Fruit fly (Drosophila melanogaster) whole organism, prepupa: Measurements from ENCODE around the gene CG42789.

ENCODE experiments used
- CG10669 ChIP-seq: fragments of 200-800 bp; sonication (Bioruptor generic); optimal IDR thresholded peaks from 3 replicates; lab custom pipeline; 2018; ENCODE audit warnings: missing biosample characterization, mild to moderate bottlenecking, missing genetic modification characterization, moderate library complexity
- CG11294 ChIP-seq: fragments of 200-800 bp; sonication (Bioruptor generic); IDR thresholded peaks from 2 replicates; pipeline ENCODE4 v1.3.6; 2022; ENCODE audit warnings: missing biosample characterization, missing genetic modification characterization
- CG11762 ChIP-seq: fragments of 200-800 bp; sonication (Bioruptor generic); optimal IDR thresholded peaks from 3 replicates; lab custom pipeline; 2016; ENCODE audit warnings: missing biosample characterization, missing genetic modification characterization; ENCODE audit not compliant: insufficient read depth
- CG11902 ChIP-seq: fragments of 200-800 bp; sonication (Bioruptor generic); optimal IDR thresholded peaks from 3 replicates; lab custom pipeline; 2016; ENCODE audit warnings: missing biosample characterization, missing genetic modification characterization
- CG15336 ChIP-seq: fragments of 200-800 bp; sonication (Bioruptor generic); IDR thresholded peaks from 2 replicates; pipeline ENCODE4 v1.3.6; 2022; ENCODE audit warnings: missing biosample characterization, missing genetic modification characterization
- CG1621 ChIP-seq: fragments of 200-800 bp; sonication (Bioruptor generic); optimal IDR thresholded peaks from 3 replicates; lab custom pipeline; 2018; ENCODE audit warnings: missing biosample characterization, mild to moderate bottlenecking, missing genetic modification characterization
- CG16779 ChIP-seq: fragments of 200-800 bp; sonication (Bioruptor generic); optimal IDR thresholded peaks from 3 replicates; lab custom pipeline; 2017; ENCODE audit warnings: missing biosample characterization, mild to moderate bottlenecking, missing genetic modification characterization
- CG31627 ChIP-seq: fragments of 200-800 bp; sonication (Bioruptor generic); optimal IDR thresholded peaks from 3 replicates; lab custom pipeline; 2016; ENCODE audit warnings: missing biosample characterization, missing genetic modification characterization
- CG32006 ChIP-seq: fragments of 200-800 bp; sonication (Bioruptor generic); optimal IDR thresholded peaks from 3 replicates; lab custom pipeline; 2017; ENCODE audit warnings: missing biosample characterization, mild to moderate bottlenecking, missing genetic modification characterization
- CG34406 ChIP-seq: fragments of 200-800 bp; sonication (Bioruptor generic); optimal IDR thresholded peaks from 3 replicates; lab custom pipeline; 2016; ENCODE audit warnings: missing biosample characterization, missing genetic modification characterization
- CG3919 ChIP-seq: fragments of 200-800 bp; sonication (Bioruptor generic); optimal IDR thresholded peaks from 3 replicates; lab custom pipeline; 2016; ENCODE audit warnings: missing biosample characterization, missing genetic modification characterization
- CG6163 ChIP-seq: fragments of 200-800 bp; sonication (Bioruptor generic); IDR thresholded peaks from 3 replicates; pipeline ENCODE4 v1.3.6; 2022; ENCODE audit warnings: missing biosample characterization, missing genetic modification characterization
- CG6276 ChIP-seq: fragments of 200-800 bp; sonication (Bioruptor generic); optimal IDR thresholded peaks from 2 replicates; lab custom pipeline; 2017; ENCODE audit warnings: missing biosample characterization, mild to moderate bottlenecking, missing genetic modification characterization
- CG6792 ChIP-seq: fragments of 200-800 bp; sonication (Bioruptor generic); optimal IDR thresholded peaks from 3 replicates; lab custom pipeline; 2016; ENCODE audit warnings: missing biosample characterization, missing genetic modification characterization
- CG6808 ChIP-seq: fragments of 200-800 bp; sonication (Bioruptor generic); optimal IDR thresholded peaks from 3 replicates; lab custom pipeline; 2017; ENCODE audit warnings: missing biosample characterization, missing genetic modification characterization, mild to moderate bottlenecking, moderate library complexity, missing genetic modification reagents
- CG6854 ChIP-seq: fragments of 200-800 bp; sonication (Bioruptor generic); optimal IDR thresholded peaks from 2 replicates; lab custom pipeline; 2017; ENCODE audit warnings: missing biosample characterization, mild to moderate bottlenecking, missing genetic modification characterization
- CG7368 ChIP-seq: fragments of 200-800 bp; sonication (Bioruptor generic); optimal IDR thresholded peaks from 3 replicates; lab custom pipeline; 2016; ENCODE audit warnings: missing biosample characterization, missing genetic modification characterization
- CG8119 ChIP-seq: fragments of 200-800 bp; sonication (Bioruptor generic); IDR thresholded peaks from 3 replicates; pipeline ENCODE4 v1.3.6; 2022; ENCODE audit warnings: missing biosample characterization, missing genetic modification characterization
- CG8632 ChIP-seq: fragments of 200-800 bp; sonication (Bioruptor generic); optimal IDR thresholded peaks from 3 replicates; lab custom pipeline; 2016; ENCODE audit warnings: missing biosample characterization, missing genetic modification characterization
- CG9139 ChIP-seq: fragments of 200-800 bp; sonication (Bioruptor generic); optimal IDR thresholded peaks from 3 replicates; lab custom pipeline; 2017; ENCODE audit warnings: missing biosample characterization, mild to moderate bottlenecking, missing genetic modification characterization
- Eip75B ChIP-seq: fragments of 200-800 bp; sonication (Bioruptor generic); optimal IDR thresholded peaks from 3 replicates; lab custom pipeline; 2016; ENCODE audit warnings: missing biosample characterization, missing genetic modification characterization
- Eip78C ChIP-seq: fragments of 200-800 bp; sonication (Bioruptor generic); peaks from one replicate; lab custom pipeline; 2016; ENCODE audit warnings: missing biosample characterization, missing genetic modification characterization
- Eip93F ChIP-seq: fragments of 200-800 bp; sonication (Bioruptor generic); optimal IDR thresholded peaks from 2 replicates; lab custom pipeline; 2016; ENCODE audit warnings: missing biosample characterization, mild to moderate bottlenecking, missing genetic modification characterization
- Ets96B ChIP-seq: fragments of 200-800 bp; optimal IDR thresholded peaks from 2 replicates; lab custom pipeline; 2019; ENCODE audit warnings: missing biosample characterization, mild to moderate bottlenecking, missing genetic modification characterization, moderate library complexity
- Gug ChIP-seq: fragments of 200-800 bp; sonication (Bioruptor generic); IDR thresholded peaks from 2 replicates; pipeline ENCODE4 v1.3.6; 2022; ENCODE audit warnings: missing biosample characterization, missing genetic modification characterization
- Hr38 ChIP-seq: sonication (Bioruptor generic); optimal IDR thresholded peaks from 2 replicates; lab custom pipeline; 2016; ENCODE audit warnings: missing biosample characterization, missing genetic modification characterization
- Hr39 ChIP-seq: fragments of 200-800 bp; sonication (Bioruptor generic); optimal IDR thresholded peaks from 2 replicates; lab custom pipeline; 2016; ENCODE audit warnings: missing biosample characterization, missing genetic modification characterization
- Hr4 ChIP-seq: fragments of 200-800 bp; sonication (Bioruptor generic); optimal IDR thresholded peaks from 3 replicates; lab custom pipeline; 2016; ENCODE audit warnings: missing biosample characterization, missing genetic modification characterization
- Lpt ChIP-seq: fragments of 200-800 bp; sonication (Bioruptor generic); optimal IDR thresholded peaks from 3 replicates; lab custom pipeline; 2016; ENCODE audit warnings: missing biosample characterization, missing genetic modification characterization
- Met ChIP-seq: fragments of 200-800 bp; sonication (Bioruptor generic); optimal IDR thresholded peaks from 3 replicates; lab custom pipeline; 2016; ENCODE audit warnings: missing biosample characterization, missing genetic modification characterization
- OdsH ChIP-seq: fragments of 200-800 bp; sonication (Bioruptor generic); optimal IDR thresholded peaks from 3 replicates; lab custom pipeline; 2016; ENCODE audit warnings: missing biosample characterization, missing genetic modification characterization
- Smox ChIP-seq: fragments of 200-800 bp; sonication (Bioruptor generic); optimal IDR thresholded peaks from 3 replicates; lab custom pipeline; 2016; ENCODE audit warnings: missing biosample characterization, missing genetic modification characterization
- Sox102F ChIP-seq: fragments of 200-800 bp; sonication (Bioruptor generic); optimal IDR thresholded peaks from 2 replicates; lab custom pipeline; 2016; ENCODE audit warnings: missing biosample characterization, mild to moderate bottlenecking, missing genetic modification characterization
- Sox14 ChIP-seq: fragments of 200-800 bp; sonication (Bioruptor generic); optimal IDR thresholded peaks from 3 replicates; lab custom pipeline; 2016; ENCODE audit warnings: missing biosample characterization, missing genetic modification characterization
- achi ChIP-seq: fragments of 200-800 bp; sonication (Bioruptor generic); optimal IDR thresholded peaks from 3 replicates; lab custom pipeline; 2016; ENCODE audit warnings: missing biosample characterization, missing genetic modification characterization
- acj6 ChIP-seq: fragments of 200-800 bp; sonication (Bioruptor generic); optimal IDR thresholded peaks from 3 replicates; lab custom pipeline; 2016; ENCODE audit warnings: missing biosample characterization, missing genetic modification characterization
- cyc ChIP-seq: fragments of 200-800 bp; sonication (Bioruptor generic); optimal IDR thresholded peaks from 3 replicates; lab custom pipeline; 2016; ENCODE audit warnings: missing biosample characterization, missing genetic modification characterization
- dac ChIP-seq: fragments of 200-800 bp; sonication (Bioruptor generic); optimal IDR thresholded peaks from 2 replicates; lab custom pipeline; 2017; ENCODE audit warnings: missing biosample characterization, mild to moderate bottlenecking, missing genetic modification characterization
- eg ChIP-seq: fragments of 200-800 bp; sonication (Bioruptor generic); IDR thresholded peaks from 3 replicates; pipeline ENCODE4 v1.3.6; 2022; ENCODE audit warnings: missing biosample characterization, missing genetic modification characterization
- esn ChIP-seq: fragments of 200-800 bp; sonication (Bioruptor generic); optimal IDR thresholded peaks from 2 replicates; lab custom pipeline; 2016; ENCODE audit warnings: missing biosample characterization, mild to moderate bottlenecking, missing genetic modification characterization, moderate library complexity
- fd59A ChIP-seq: fragments of 200-800 bp; sonication (Bioruptor generic); optimal IDR thresholded peaks from 2 replicates; lab custom pipeline; 2017; ENCODE audit warnings: missing biosample characterization, mild to moderate bottlenecking, missing genetic modification characterization, missing genetic modification reagents
- fkh ChIP-seq: fragments of 200-800 bp; sonication (Bioruptor generic); optimal IDR thresholded peaks from 3 replicates; lab custom pipeline; 2017; ENCODE audit warnings: missing biosample characterization, mild to moderate bottlenecking, missing genetic modification characterization, moderate library complexity
- lz ChIP-seq: fragments of 200-800 bp; sonication (Bioruptor generic); optimal IDR thresholded peaks from 3 replicates; lab custom pipeline; 2016; ENCODE audit warnings: missing biosample characterization, missing genetic modification characterization
- net ChIP-seq: fragments of 200-800 bp; sonication (Bioruptor generic); optimal IDR thresholded peaks from 3 replicates; lab custom pipeline; 2016; ENCODE audit warnings: missing biosample characterization, missing genetic modification characterization
- pdm3 ChIP-seq: fragments of 200-800 bp; sonication (Bioruptor generic); optimal IDR thresholded peaks from 3 replicates; lab custom pipeline; 2016; ENCODE audit warnings: missing biosample characterization, missing genetic modification characterization
- ss ChIP-seq, 2 experiments: fragments of 200-800 bp; sonication (Bioruptor generic); optimal IDR thresholded peaks; 2 replicates in 1 of 2; 3 replicates in 1 of 2; lab custom pipeline; 2017 to 2018; ENCODE audit warnings: mild to moderate bottlenecking in 2 of 2, missing biosample characterization in 2 of 2, missing genetic modification characterization in 2 of 2, moderate library complexity in 1 of 2
- svp ChIP-seq: fragments of 200-800 bp; sonication (Bioruptor generic); peaks from one replicate; lab custom pipeline; 2016; ENCODE audit warnings: missing biosample characterization, missing genetic modification characterization
- topi ChIP-seq: fragments of 200-800 bp; sonication (Bioruptor generic); optimal IDR thresholded peaks from 3 replicates; lab custom pipeline; 2016; ENCODE audit warnings: missing biosample characterization, missing genetic modification characterization
- vri ChIP-seq: fragments of 200-800 bp; sonication (Bioruptor generic); optimal IDR thresholded peaks from 3 replicates; lab custom pipeline; 2016; ENCODE audit warnings: missing biosample characterization, mild to moderate bottlenecking, missing genetic modification characterization

CG42789 gene

DNA sequence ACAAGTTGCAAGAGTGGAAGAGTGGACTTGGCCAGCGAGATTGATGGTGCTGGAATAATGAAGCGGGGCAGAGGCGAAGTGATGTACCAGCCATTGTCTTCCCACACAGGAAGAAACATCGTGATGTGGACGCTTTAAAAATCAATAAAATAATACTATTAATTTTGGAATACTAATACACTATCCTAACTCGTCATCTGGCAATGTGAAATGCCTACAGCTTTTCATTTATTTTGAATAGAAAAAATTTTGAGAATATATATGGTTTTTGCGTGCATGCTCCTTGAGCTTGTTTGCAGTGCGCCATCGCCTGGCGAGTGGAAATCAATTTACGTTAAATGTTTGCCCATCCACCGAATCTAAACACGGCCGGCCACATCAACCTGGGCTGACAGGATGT lies 47.9 kb upstream of the CG42789 start (continued):
- peak; percentile 57 for TF ChIP-seq Sox14 (GFP tag; lab: Kevin White, UChicago)
- no peak for TF ChIP-seq CG31627
- TF ChIP-seq CG8119 (GFP tag; lab: Robert Waterston, UW): peak; percentile 68
- peak; percentile 36 for TF ChIP-seq dac
- TF ChIP-seq esn (GFP tag; lab: Kevin White, UChicago): no peak
- TF ChIP-seq CG1621 (tag; lab: Kevin White, UChicago): peak; percentile 44
- TF ChIP-seq vri (GFP tag; lab: Kevin White, UChicago): no peak
- peak; percentile 68 for TF ChIP-seq CG3919 (GFP tag; lab: Kevin White, UChicago)
- no peak for TF ChIP-seq Hr4 (GFP tag; lab: Kevin White, UChicago)
- TF ChIP-seq svp (GFP tag; lab: Kevin White, UChicago): peak; percentile 39
- peak; percentile 34; the same call in 1 of the 2 replicates for TF ChIP-seq Gug (GFP tag; lab: Robert Waterston, UW)
- no peak for TF ChIP-seq Smox (GFP tag; lab: Kevin White, UChicago)
- no peak for TF ChIP-seq CG11294 (GFP tag; lab: Robert Waterston, UW)
- peak; percentile 79 for TF ChIP-seq CG32006
- TF ChIP-seq CG16779 (tag; lab: Kevin White, UChicago): no peak
- no peak for TF ChIP-seq CG7368
- peak; percentile 37 for TF ChIP-seq Lpt (GFP tag; lab: Kevin White, UChicago)
- TF ChIP-seq fkh (GFP tag; lab: Kevin White, UChicago): no peak
- TF ChIP-seq CG6792 (GFP tag; lab: Kevin White, UChicago): peak; percentile 35
- TF ChIP-seq CG11762: peak; percentile 7
- TF ChIP-seq, all 60 proteins: peak for 39

dm6 chr3R:26821117-26821516 lies 37.1 kb upstream of the CG42789 start:
- TF ChIP-seq CG8119 (GFP tag; lab: Robert Waterston, UW) (peak; percentile 53; the same call in 1 of the 3 replicates), OdsH (GFP tag; lab: Kevin White, UChicago) (peak; percentile 82), Sox102F (GFP tag; lab: Kevin White, UChicago) (peak; percentile 78), Gug (GFP tag; lab: Robert Waterston, UW) (peak; percentile 36), CG6276 (GFP tag; lab: Kevin White, UChicago) (peak; percentile 50), Hr38 (no peak), CG6854 (GFP tag; lab: Kevin White, UChicago) (peak; percentile 19), CG16779 (tag; lab: Kevin White, UChicago) (peak; percentile 15), CG32006 (peak; percentile 67), CG3919 (GFP tag; lab: Kevin White, UChicago) (peak; percentile 86), Met (GFP tag; lab: Kevin White, UChicago) (peak; percentile 83), Hr39 (GFP tag; lab: Kevin White, UChicago) (peak; percentile 88), CG10669 (GFP tag; lab: Kevin White, UChicago) (peak; percentile 66), Eip75B (GFP tag; lab: Kevin White, UChicago) (peak; percentile 66), CG6792 (GFP tag; lab: Kevin White, UChicago) (peak; percentile 81), Eip78C (GFP tag; lab: Kevin White, UChicago) (peak; percentile 92), lz (GFP tag; lab: Kevin White, UChicago) (peak; percentile 79), CG15336 (peak; percentile 62; the same call in 1 of the 2 replicates), Smox (GFP tag; lab: Kevin White, UChicago) (peak; percentile 78), eg (GFP tag; lab: Robert Waterston, UW) (peak; percentile 74), fkh (GFP tag; lab: Kevin White, UChicago) (no peak), CG11902 (GFP tag; lab: Kevin White, UChicago) (peak; percentile 72), Ets96B (tag; lab: Kevin White, UChicago) (peak; percentile 74), CG9139 (GFP tag; lab: Kevin White, UChicago) (peak; percentile 51), achi (GFP tag; lab: Kevin White, UChicago) (peak; percentile 79), pdm3 (GFP tag; lab: Kevin White, UChicago) (peak; percentile 80), fd59A (peak; percentile 62), CG34406 (GFP tag; lab: Kevin White, UChicago) (peak; percentile 72), acj6 (GFP tag; lab: Kevin White, UChicago) (peak; percentile 83), topi (GFP tag; lab: Kevin White, UChicago) (peak; percentile 83), CG6808 (GFP tag; lab: Kevin White, UChicago) (peak; percentile 68), CG6163 (GFP tag; lab: Robert Waterston, UW) (peak; percentile 88), esn (GFP tag; lab: Kevin White, UChicago) (peak; percentile 84), Lpt (GFP tag; lab: Kevin White, UChicago) (peak; percentile 39), Eip93F (no peak), cyc (peak; percentile 85), CG8632 (GFP tag; lab: Kevin White, UChicago) (peak; percentile 52), net (GFP tag; lab: Kevin White, UChicago) (peak; percentile 65), CG11294 (GFP tag; lab: Robert Waterston, UW) (peak; percentile 42; the same call in 1 of the 2 replicates), Hr4 (GFP tag; lab: Kevin White, UChicago) (peak; percentile 70), ss (GFP tag; optimal IDR thresholded peaks at IDR 0.05; lab: Kevin White, UChicago) (peak; percentile 70)
